Worm (Caenorhabditis elegans) whole organism, L4 larva: Measurements from ENCODE around the gene nspc-10.
"Not testable (repeated sequence)": the region's sequence is repeated elsewhere in the genome, so short reads cannot be mapped to it uniquely, and the experiment has no call there.

Source experiments
- D1046.2 ChIP-seq: fragments of 200-800 bp; sonication (Bioruptor generic); IDR thresholded peaks from 2 replicates; pipeline ENCODE4 v1.3.6; 2022; ENCODE audit warnings: missing genetic modification characterization, missing compliant biosample characterization
- F26F4.8 ChIP-seq: fragments of 200-800 bp; sonication (Bioruptor generic); conservative IDR thresholded peaks from 2 replicates; pipeline ENCODE4 v1.3.6; 2022; ENCODE audit warnings: missing genetic modification characterization, missing compliant biosample characterization
- F37D6.2 ChIP-seq: sonication (generic microtip); optimal IDR thresholded peaks from 2 replicates; lab custom pipeline; 2016; ENCODE audit warnings: mild to moderate bottlenecking, missing genetic modification characterization, missing compliant biosample characterization
- R02D3.7 ChIP-seq: fragments of 150-350 bp; sonication (generic microtip); optimal IDR thresholded peaks from 3 replicates; lab custom pipeline; 2014; ENCODE audit warnings: missing biosample characterization, missing genetic modification characterization
- Y105C5A.15 ChIP-seq: fragments of 200-800 bp; sonication (Bioruptor generic); IDR thresholded peaks from 2 replicates; pipeline ENCODE4 v1.3.6; 2022; ENCODE audit warnings: missing genetic modification characterization, missing compliant biosample characterization
- Y5F2A.4 ChIP-seq: fragments of 200-800 bp; sonication (Bioruptor generic); optimal IDR thresholded peaks from 2 replicates; lab custom pipeline; 2018; ENCODE audit warnings: mild to moderate bottlenecking, missing genetic modification characterization, missing compliant biosample characterization
- ama-1 ChIP-seq: fragments of 150-350 bp; optimal IDR thresholded peaks from 2 replicates; lab custom pipeline; 2014; ENCODE audit warnings: inconsistent platforms, mixed read lengths
- arid-1 ChIP-seq: fragments of 200-800 bp; sonication (Bioruptor generic); conservative IDR thresholded peaks from 2 replicates; pipeline ENCODE4 v1.3.6; 2022; ENCODE audit warnings: missing genetic modification reagents, missing genetic modification characterization, missing compliant biosample characterization
- ceh-28 ChIP-seq: fragments of 150-350 bp; optimal IDR thresholded peaks from 2 replicates; lab custom pipeline; 2014; ENCODE audit warnings: missing biosample characterization, missing genetic modification reagents, missing genetic modification characterization
- ceh-32 ChIP-seq: sonication (generic microtip); optimal IDR thresholded peaks from 2 replicates; lab custom pipeline; 2016; ENCODE audit warnings: mild to moderate bottlenecking, missing genetic modification characterization, missing compliant biosample characterization; ENCODE audit not compliant: poor library complexity
- ceh-44 ChIP-seq: fragments of 200-800 bp; sonication (Bioruptor generic); IDR thresholded peaks from 2 replicates; pipeline ENCODE4 v1.3.6; 2022; ENCODE audit warnings: missing genetic modification reagents, missing genetic modification characterization, missing compliant biosample characterization
- ceh-62 ChIP-seq: sonication (generic microtip); optimal IDR thresholded peaks from 2 replicates; lab custom pipeline; 2017; ENCODE audit warnings: missing biosample characterization, missing genetic modification characterization
- daf-19 ChIP-seq: fragments of 200-800 bp; sonication (Bioruptor generic); conservative IDR thresholded peaks from 2 replicates; pipeline ENCODE4 v1.3.6; 2022; ENCODE audit warnings: missing genetic modification characterization, missing compliant biosample characterization
- dpl-1 ChIP-seq: fragments of 150-350 bp; optimal IDR thresholded peaks from 2 replicates; lab custom pipeline; 2014; ENCODE audit warnings: missing biosample characterization, missing genetic modification reagents, missing genetic modification characterization
- egl-43 ChIP-seq: fragments of 200-800 bp; sonication (Bioruptor generic); IDR thresholded peaks from 2 replicates; pipeline ENCODE4 v1.3.6; 2022; ENCODE audit warnings: missing genetic modification reagents, missing genetic modification characterization, missing compliant biosample characterization
- gei-8 ChIP-seq: fragments of 200-800 bp; sonication (Bioruptor generic); optimal IDR thresholded peaks from 2 replicates; lab custom pipeline; 2018; ENCODE audit warnings: mild to moderate bottlenecking, missing genetic modification characterization, missing compliant biosample characterization
- hif-1 ChIP-seq, 2 experiments: sonication (generic microtip); optimal IDR thresholded peaks; 2 replicates each; lab custom pipeline; 2016 to 2017; ENCODE audit warnings: missing compliant biosample characterization in 2 of 2, missing genetic modification characterization in 2 of 2, missing genetic modification reagents in 2 of 2, missing genotype in 2 of 2, mild to moderate bottlenecking in 1 of 2
- hmg-1.1 ChIP-seq: fragments of 200-800 bp; sonication (Bioruptor generic); IDR thresholded peaks from 2 replicates; pipeline ENCODE4 v1.3.6; 2022; ENCODE audit warnings: missing genetic modification reagents, missing genetic modification characterization, missing compliant biosample characterization
- lin-15B ChIP-seq: fragments of 150-350 bp; sonication (generic microtip); optimal IDR thresholded peaks from 3 replicates; lab custom pipeline; 2014; ENCODE audit warnings: missing biosample characterization, missing genetic modification characterization
- madf-9 ChIP-seq: fragments of 200-800 bp; sonication (Bioruptor generic); conservative IDR thresholded peaks from 2 replicates; pipeline ENCODE4 v1.3.6; 2022; ENCODE audit warnings: missing genetic modification reagents, missing genetic modification characterization, missing compliant biosample characterization
- mep-1 ChIP-seq: fragments of 150-350 bp; sonication (generic microtip); optimal IDR thresholded peaks from 3 replicates; lab custom pipeline; 2014; ENCODE audit warnings: missing biosample characterization, missing genetic modification characterization
- mxl-2 ChIP-seq: fragments of 200-800 bp; sonication (Bioruptor generic); conservative IDR thresholded peaks from 2 replicates; pipeline ENCODE4 v1.3.6; 2022; ENCODE audit warnings: missing genetic modification reagents, missing genetic modification characterization, missing compliant biosample characterization
- nhr-42 ChIP-seq: fragments of 200-800 bp; sonication (Bioruptor generic); IDR thresholded peaks from 2 replicates; pipeline ENCODE4 v1.3.6; 2022; ENCODE audit warnings: missing genetic modification characterization, missing compliant biosample characterization
- pqm-1 ChIP-seq: sonication (generic microtip); optimal IDR thresholded peaks from 2 replicates; lab custom pipeline; 2017; ENCODE audit warnings: missing biosample characterization, missing genetic modification characterization
- saeg-2 ChIP-seq: fragments of 200-800 bp; sonication (Bioruptor generic); IDR thresholded peaks from 2 replicates; pipeline ENCODE4 v1.3.6; 2022; ENCODE audit warnings: missing genetic modification reagents, missing genetic modification characterization, missing compliant biosample characterization
- sdz-12 ChIP-seq: fragments of 200-800 bp; sonication (Bioruptor generic); optimal IDR thresholded peaks from 2 replicates; lab custom pipeline; 2018; ENCODE audit warnings: mild to moderate bottlenecking, missing genetic modification characterization, missing compliant biosample characterization
- snpc-1.2 ChIP-seq: fragments of 200-800 bp; sonication (Bioruptor generic); IDR thresholded peaks from 2 replicates; pipeline ENCODE4 v1.3.6; 2022; ENCODE audit warnings: missing genetic modification reagents, missing genetic modification characterization, missing compliant biosample characterization
- snpc-4 ChIP-seq: fragments of 150-350 bp; optimal IDR thresholded peaks from 2 replicates; lab custom pipeline; 2014; ENCODE audit warnings: missing biosample characterization, missing genetic modification characterization
- tag-97 ChIP-seq: fragments of 200-800 bp; sonication (Bioruptor generic); IDR thresholded peaks from 2 replicates; pipeline ENCODE4 v1.3.6; 2022; ENCODE audit warnings: missing genetic modification characterization, missing compliant biosample characterization
- unc-39 ChIP-seq: sonication (generic microtip); optimal IDR thresholded peaks from 2 replicates; lab custom pipeline; 2017; ENCODE audit warnings: missing biosample characterization, missing genetic modification characterization
- unc-62 ChIP-seq, 3 experiments: fragments of 150-350 bp in 1 of 3; sonication (generic microtip); optimal IDR thresholded peaks in 2 of 3; peaks in 1 of 3; 1 replicate in 1 of 3; 2 replicates in 2 of 3; lab custom pipeline; 2014 to 2017; ENCODE audit warnings: missing biosample characterization in 3 of 3, missing genetic modification characterization in 3 of 3, missing genetic modification reagents in 3 of 3, missing genotype in 1 of 3
- zfp-3 ChIP-seq: fragments of 200-800 bp; sonication (Bioruptor generic); conservative IDR thresholded peaks from 2 replicates; pipeline ENCODE4 v1.3.6; 2022; ENCODE audit warnings: missing genetic modification reagents, missing genetic modification characterization, missing compliant biosample characterization
- zip-11 ChIP-seq: fragments of 200-800 bp; sonication (Bioruptor generic); IDR thresholded peaks from 2 replicates; pipeline ENCODE4 v1.3.6; 2022; ENCODE audit warnings: missing genetic modification characterization, missing compliant biosample characterization

nspc-10 gene

ce11 chrX:12302755-12303154 lies 40.7 kb upstream of the nspc-10 start, which contains the start of gene dot-1.3:
dot-1.3 (minus strand) TSS chrX:12302855.
- TF ChIP-seq pqm-1; lin-15B (tag; lab: Kevin White, UChicago); arid-1 (GFP tag; lab: Robert Waterston, UW): not testable (repeated sequence)

ce11 chrX:12304231-12304630 lies 39.2 kb upstream of the nspc-10 start:
- TF ChIP-seq ceh-32 (tag; lab: Kevin White, UChicago) (no peak), ama-1 (lab: Kevin White, UChicago) (no peak), D1046.2 (GFP tag; lab: Robert Waterston, UW) (0 out of 2 replicates have a peak, but pooled peaks have one; percentile 31), F26F4.8 (GFP tag; lab: Robert Waterston, UW) (no peak), saeg-2 (GFP tag; lab: Robert Waterston, UW) (no peak), arid-1 (GFP tag; lab: Robert Waterston, UW) (0 out of 2 replicates have a peak, but pooled peaks have one; percentile 13), F37D6.2 (tag; lab: Kevin White, UChicago) (no peak), zip-11 (GFP tag; lab: Robert Waterston, UW) (no peak), lin-15B (tag; lab: Kevin White, UChicago) (no peak), daf-19 (GFP tag; lab: Robert Waterston, UW) (no peak), ceh-44 (GFP tag; lab: Robert Waterston, UW) (peak; percentile 47; the same call in 1 of the 2 replicates), hif-1 (tag; optimal IDR thresholded peaks at IDR 0.05; lab: Kevin White, UChicago) (no peak), dpl-1 (no peak), hmg-1.1 (no peak), snpc-4 (no peak), ceh-62 (tag; lab: Kevin White, UChicago) (no peak), egl-43 (GFP tag; lab: Robert Waterston, UW) (no peak)
- TF ChIP-seq, all 104 proteins: peak for 3

- TF ChIP-seq mep-1, result no peak
- no peak for TF ChIP-seq gei-8 (GFP tag; lab: Kevin White, UChicago)
- TF ChIP-seq Y5F2A.4, result no peak
- no peak for TF ChIP-seq Y105C5A.15
- no peak for TF ChIP-seq unc-39 (tag; lab: Kevin White, UChicago)
- TF ChIP-seq, all 104 proteins: peak for 0
Measured at ce11 chrX:12306565-12306964, 36.8 kb upstream of the nspc-10 start, which contains the start of gene phf-32. phf-32 (plus strand) TSS chrX:12306865.

- TF ChIP-seq unc-62 (GFP tag; optimal IDR thresholded peaks at IDR 0.05 in 1 of 2; lab: Kevin White, UChicago) (peak in 1 of 2 experiments; percentile 54), snpc-1.2 (peak; percentile 82)
- not testable (repeated sequence) for TF ChIP-seq unc-62 (tag; optimal IDR thresholded peaks at IDR 0.05; lab: Kevin White, UChicago)
Measured at ce11 chrX:12308045-12308499, 35.3 kb upstream of the nspc-10 start, which contains the start of gene F17A2.16. F17A2.16 (plus strand) TSS chrX:12308449.

- peak; percentile 59; the same call in 1 of the 2 replicates for TF ChIP-seq mxl-2 (GFP tag; lab: Robert Waterston, UW)
- no peak for TF ChIP-seq ceh-28
- TF ChIP-seq sdz-12 (GFP tag; lab: Kevin White, UChicago), result no peak
- TF ChIP-seq zfp-3 (GFP tag; lab: Robert Waterston, UW), result no peak
- TF ChIP-seq tag-97, result no peak
- TF ChIP-seq R02D3.7 (tag; lab: Kevin White, UChicago), result no peak
- TF ChIP-seq arid-1 (GFP tag; lab: Robert Waterston, UW), result no peak
- no peak for TF ChIP-seq nhr-42 (GFP tag; lab: Robert Waterston, UW)
- TF ChIP-seq madf-9 (GFP tag; lab: Robert Waterston, UW), result 0 out of 2 replicates have a peak, but pooled peaks have one; percentile 5
Measured at ce11 chrX:12313779-12314178, 29.6 kb upstream of the nspc-10 start.
